Fruit fly (Drosophila melanogaster) whole organism, embryonic: Measurements from ENCODE around the gene Nubp1.
A peak's percentile ranks its signal among the peaks of the same experiment; 100 is the strongest.

Source experiments
- Blimp-1 ChIP-seq: fragments of 200-800 bp; sonication (Bioruptor generic); optimal IDR thresholded peaks from 3 replicates; lab custom pipeline; 2018; ENCODE audit warnings: missing biosample characterization, missing genetic modification characterization, mild to moderate bottlenecking, moderate library complexity, missing genetic modification reagents
- CG10654 ChIP-seq: fragments of 200-800 bp; sonication (Bioruptor generic); optimal IDR thresholded peaks from 2 replicates; lab custom pipeline; 2016; ENCODE audit warnings: missing biosample characterization, missing genetic modification characterization
- CG11696 ChIP-seq: fragments of 200-800 bp; sonication (Bioruptor generic); IDR thresholded peaks from 2 replicates; pipeline ENCODE4 v1.3.6; 2022; ENCODE audit warnings: missing biosample characterization, missing genetic modification characterization
- CG13287 ChIP-seq: fragments of 200-800 bp; sonication (Bioruptor generic); IDR thresholded peaks from 2 replicates; pipeline ENCODE4 v1.3.6; 2022; ENCODE audit warnings: missing biosample characterization, missing genetic modification characterization; ENCODE audit not compliant: partially characterized antibody
- CG13296 ChIP-seq: fragments of 200-800 bp; sonication (Bioruptor generic); optimal IDR thresholded peaks from 3 replicates; lab custom pipeline; 2018; ENCODE audit warnings: missing biosample characterization, mild to moderate bottlenecking, missing genetic modification characterization
- CG13894 ChIP-seq: fragments of 200-800 bp; sonication (Bioruptor generic); optimal IDR thresholded peaks from 3 replicates; lab custom pipeline; 2018; ENCODE audit warnings: missing biosample characterization, mild to moderate bottlenecking, missing genetic modification characterization, moderate library complexity
- CG14014 ChIP-seq: fragments of 200-800 bp; sonication (Bioruptor generic); IDR thresholded peaks from 2 replicates; pipeline ENCODE4 v1.3.6; 2022; ENCODE audit warnings: missing biosample characterization, missing genetic modification characterization
- CG1602 ChIP-seq: fragments of 200-800 bp; sonication (Bioruptor generic); optimal IDR thresholded peaks from 3 replicates; lab custom pipeline; 2016; ENCODE audit warnings: missing biosample characterization, missing genetic modification characterization
- CG17359 ChIP-seq: fragments of 200-800 bp; sonication (Bioruptor generic); optimal IDR thresholded peaks from 3 replicates; lab custom pipeline; 2018; ENCODE audit warnings: missing biosample characterization, mild to moderate bottlenecking, missing genetic modification characterization, moderate library complexity
- CG18599 ChIP-seq: fragments of 200-800 bp; sonication (Bioruptor generic); optimal IDR thresholded peaks from 3 replicates; lab custom pipeline; 2017; ENCODE audit warnings: missing biosample characterization, missing genetic modification characterization, mild to moderate bottlenecking, moderate library complexity, missing genetic modification reagents
- CG2199 ChIP-seq: fragments of 200-800 bp; sonication (Bioruptor generic); IDR thresholded peaks from 3 replicates; pipeline ENCODE4 v1.3.6; 2022; ENCODE audit warnings: missing biosample characterization, missing genetic modification characterization
- CG2678 ChIP-seq: fragments of 200-800 bp; sonication (Bioruptor generic); optimal IDR thresholded peaks from 3 replicates; lab custom pipeline; 2019; ENCODE audit warnings: missing biosample characterization, mild to moderate bottlenecking, missing genetic modification characterization, moderate library complexity
- CG2875 ChIP-seq: fragments of 200-800 bp; sonication (Bioruptor generic); optimal IDR thresholded peaks from 2 replicates; lab custom pipeline; 2017; ENCODE audit warnings: missing biosample characterization, mild to moderate bottlenecking, missing genetic modification characterization, missing genetic modification reagents
- CG2889 ChIP-seq: fragments of 200-800 bp; sonication (Bioruptor generic); IDR thresholded peaks from 3 replicates; pipeline ENCODE4 v1.3.6; 2022; ENCODE audit warnings: missing biosample characterization, missing genetic modification characterization
- CG32772 ChIP-seq: fragments of 200-800 bp; sonication (Bioruptor generic); IDR thresholded peaks from 2 replicates; pipeline ENCODE4 v1.3.6; 2022; ENCODE audit warnings: missing biosample characterization, missing genetic modification characterization
- CG34376 ChIP-seq: fragments of 200-800 bp; sonication (Bioruptor generic); optimal IDR thresholded peaks from 2 replicates; lab custom pipeline; 2018; ENCODE audit warnings: missing biosample characterization, mild to moderate bottlenecking, missing genetic modification characterization
- CG34422 ChIP-seq: fragments of 200-800 bp; sonication (Bioruptor generic); IDR thresholded peaks from 3 replicates; pipeline ENCODE4 v1.3.6; 2022; ENCODE audit warnings: missing biosample characterization, missing genetic modification characterization
- CG4360 ChIP-seq: fragments of 200-800 bp; sonication (Bioruptor generic); IDR thresholded peaks from 2 replicates; pipeline ENCODE4 v1.3.6; 2022; ENCODE audit warnings: missing biosample characterization, missing genetic modification characterization
- CG4730 ChIP-seq: fragments of 200-800 bp; sonication (Bioruptor generic); IDR thresholded peaks from 2 replicates; pipeline ENCODE4 v1.3.6; 2022; ENCODE audit warnings: missing biosample characterization, missing genetic modification characterization
- CG6654 ChIP-seq: fragments of 200-800 bp; sonication (Bioruptor generic); optimal IDR thresholded peaks from 2 replicates; lab custom pipeline; 2017; ENCODE audit warnings: missing biosample characterization, mild to moderate bottlenecking, missing genetic modification characterization
- Dip2 ChIP-seq: fragments of 200-800 bp; sonication (Bioruptor generic); IDR thresholded peaks from 2 replicates; pipeline ENCODE4 v1.3.6; 2022; ENCODE audit warnings: missing biosample characterization, missing genetic modification characterization
- Doc3 ChIP-seq: fragments of 200-800 bp; sonication (Bioruptor generic); IDR thresholded peaks from 3 replicates; pipeline ENCODE4 v1.3.6; 2022; ENCODE audit warnings: missing biosample characterization, missing genetic modification characterization; ENCODE audit not compliant: partially characterized antibody
- Ets65A ChIP-seq: fragments of 200-800 bp; sonication (Bioruptor generic); peaks from one replicate; lab custom pipeline; 2016; ENCODE audit warnings: missing biosample characterization, missing genetic modification characterization
- Fer1 ChIP-seq: fragments of 200-800 bp; sonication (Bioruptor generic); optimal IDR thresholded peaks from 2 replicates; lab custom pipeline; 2017; ENCODE audit warnings: missing biosample characterization, mild to moderate bottlenecking, missing genetic modification characterization
- Fer3 ChIP-seq: fragments of 200-800 bp; sonication (Bioruptor generic); optimal IDR thresholded peaks from 2 replicates; lab custom pipeline; 2018; ENCODE audit warnings: missing biosample characterization, mild to moderate bottlenecking, missing genetic modification characterization, moderate library complexity
- Med ChIP-seq: fragments of 200-800 bp; sonication (Bioruptor generic); peaks from one replicate; lab custom pipeline; 2016; ENCODE audit warnings: missing biosample characterization, missing genetic modification characterization, mild to moderate bottlenecking, inconsistent platforms, moderate library complexity
- Nf-YA ChIP-seq: fragments of 200-800 bp; sonication (Bioruptor generic); IDR thresholded peaks from 2 replicates; pipeline ENCODE4 v1.3.6; 2022; ENCODE audit warnings: missing biosample characterization, missing genetic modification characterization
- Oli ChIP-seq: fragments of 200-800 bp; sonication (Bioruptor generic); optimal IDR thresholded peaks from 2 replicates; lab custom pipeline; 2018; ENCODE audit warnings: missing biosample characterization, mild to moderate bottlenecking, missing genetic modification characterization, moderate library complexity
- Opbp ChIP-seq: fragments of 200-800 bp; sonication (Bioruptor generic); IDR thresholded peaks from 3 replicates; pipeline ENCODE4 v1.3.6; 2022; ENCODE audit warnings: missing biosample characterization, missing genetic modification characterization; ENCODE audit not compliant: partially characterized antibody
- Sox100B ChIP-seq: fragments of 200-800 bp; sonication (Bioruptor generic); optimal IDR thresholded peaks from 3 replicates; lab custom pipeline; 2018; ENCODE audit warnings: missing biosample characterization, mild to moderate bottlenecking, missing genetic modification characterization
- Xrp1 ChIP-seq: fragments of 200-800 bp; sonication (Bioruptor generic); IDR thresholded peaks from 2 replicates; pipeline ENCODE4 v1.3.6; 2022; ENCODE audit warnings: missing biosample characterization, missing genetic modification characterization
- abd-A ChIP-seq: fragments of 200-800 bp; sonication (Bioruptor generic); optimal IDR thresholded peaks from 3 replicates; lab custom pipeline; 2019; ENCODE audit warnings: missing biosample characterization, mild to moderate bottlenecking, missing genetic modification characterization, moderate library complexity
- al ChIP-seq: fragments of 200-800 bp; sonication (Bioruptor generic); IDR thresholded peaks from 2 replicates; pipeline ENCODE4 v1.3.6; 2022; ENCODE audit warnings: missing biosample characterization, missing genetic modification characterization
- caup ChIP-seq: fragments of 200-800 bp; sonication (Bioruptor generic); optimal IDR thresholded peaks from 3 replicates; lab custom pipeline; 2017; ENCODE audit warnings: missing biosample characterization, mild to moderate bottlenecking, missing genetic modification characterization, moderate library complexity; ENCODE audit not compliant: severe bottlenecking
- chinmo ChIP-seq: fragments of 200-800 bp; sonication (Bioruptor generic); IDR thresholded peaks from 4 replicates; pipeline ENCODE4 v1.3.6; 2022; ENCODE audit warnings: missing biosample characterization, missing genetic modification characterization; ENCODE audit not compliant: partially characterized antibody
- fd96Cb ChIP-seq: fragments of 200-800 bp; sonication (Bioruptor generic); optimal IDR thresholded peaks from 2 replicates; lab custom pipeline; 2018; ENCODE audit warnings: missing biosample characterization, mild to moderate bottlenecking, missing genetic modification characterization, moderate library complexity
- grau ChIP-seq: fragments of 200-800 bp; optimal IDR thresholded peaks from 3 replicates; lab custom pipeline; 2019; ENCODE audit warnings: missing biosample characterization, mild to moderate bottlenecking, missing genetic modification characterization, moderate library complexity
- ind ChIP-seq: fragments of 200-800 bp; sonication (Bioruptor generic); optimal IDR thresholded peaks from 3 replicates; lab custom pipeline; 2016; ENCODE audit warnings: missing biosample characterization, missing genetic modification characterization
- nerfin-1 ChIP-seq: fragments of 200-800 bp; sonication (Bioruptor generic); optimal IDR thresholded peaks from 3 replicates; lab custom pipeline; 2019; ENCODE audit warnings: missing biosample characterization, mild to moderate bottlenecking, missing genetic modification characterization, moderate library complexity
- pan ChIP-seq, 4 experiments: fragments of >200 bp in 3 of 4; fragments of 200-800 bp in 1 of 4; sonication (Bioruptor generic) in 1 of 4; optimal IDR thresholded peaks in 3 of 4; IDR thresholded peaks in 1 of 4; 2 replicates each; pipeline versions ENCODE4 v1.3.6 to Lab custom; 2017 to 2022; ENCODE audit warnings: missing biosample characterization in 2 of 4, missing genetic modification characterization in 2 of 4, mixed read lengths in 1 of 4
- phol ChIP-seq: fragments of 200-800 bp; sonication (Bioruptor generic); optimal IDR thresholded peaks from 3 replicates; lab custom pipeline; 2018; ENCODE audit warnings: missing biosample characterization, mild to moderate bottlenecking, missing genetic modification characterization, moderate library complexity
- pros ChIP-seq: fragments of 200-800 bp; sonication (Bioruptor generic); optimal IDR thresholded peaks from 3 replicates; lab custom pipeline; 2019; ENCODE audit warnings: missing biosample characterization, mild to moderate bottlenecking, missing genetic modification characterization, moderate library complexity
- scrt ChIP-seq: fragments of 200-800 bp; sonication (Bioruptor generic); optimal IDR thresholded peaks from 2 replicates; lab custom pipeline; 2018; ENCODE audit warnings: missing biosample characterization, mild to moderate bottlenecking, missing genetic modification characterization, moderate library complexity
- sens ChIP-seq: fragments of 200-800 bp; sonication (Bioruptor generic); peaks from one replicate; lab custom pipeline; 2016; ENCODE audit warnings: missing biosample characterization, missing genetic modification characterization
- tap ChIP-seq: fragments of 200-800 bp; optimal IDR thresholded peaks from 3 replicates; lab custom pipeline; 2019; ENCODE audit warnings: missing biosample characterization, mild to moderate bottlenecking, missing genetic modification characterization, moderate library complexity
- tna ChIP-seq: fragments of 200-800 bp; sonication (Bioruptor generic); IDR thresholded peaks from 2 replicates; pipeline ENCODE4 v1.3.6; 2022; ENCODE audit warnings: missing biosample characterization, missing genetic modification characterization; ENCODE audit not compliant: partially characterized antibody
- ttk ChIP-seq: fragments of 200-800 bp; sonication (Bioruptor generic); IDR thresholded peaks from 2 replicates; pipeline ENCODE4 v2.1.2; 2022; ENCODE audit warnings: missing biosample characterization, missing genetic modification characterization
- zfh2 ChIP-seq: fragments of 200-800 bp; sonication (Bioruptor generic); optimal IDR thresholded peaks from 2 replicates; lab custom pipeline; 2016; ENCODE audit warnings: missing biosample characterization, missing genetic modification characterization

The Nubp1 gene

DNA sequence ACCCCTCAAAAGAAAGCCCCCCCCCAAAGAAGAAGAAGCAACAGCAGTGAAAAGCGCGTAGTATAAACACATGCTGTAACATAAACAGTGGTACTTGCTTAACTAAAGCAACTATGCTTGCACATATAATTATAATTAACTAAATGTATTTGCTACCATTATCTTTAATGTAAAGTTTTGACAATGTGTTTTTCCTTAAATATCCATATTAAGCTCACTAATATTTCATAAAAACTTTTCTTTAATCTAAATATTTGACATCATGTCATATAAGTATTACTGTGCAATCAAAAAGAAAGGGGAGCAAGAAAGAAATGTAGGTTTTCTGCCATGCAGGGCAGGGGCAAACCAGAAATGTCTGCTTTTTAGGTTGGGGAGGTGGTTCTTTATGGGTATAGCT is 15.6 kb upstream of the Nubp1 start (continued):
- TF ChIP-seq CG34376 (GFP tag; lab: Kevin White, UChicago) = no peak
- TF ChIP-seq tap (tag; lab: Kevin White, UChicago) = peak; percentile 54
- peak; percentile 11 for TF ChIP-seq CG10654
- TF ChIP-seq CG2678 (tag; lab: Kevin White, UChicago) = peak; percentile 70
- TF ChIP-seq Blimp-1 (GFP tag; lab: Kevin White, UChicago) = peak; percentile 56
- TF ChIP-seq Sox100B (GFP tag; lab: Kevin White, UChicago) = peak; percentile 30
- TF ChIP-seq Xrp1 = peak; percentile 39; the same call in 1 of the 2 replicates
- TF ChIP-seq CG11696 (GFP tag; lab: Robert Waterston, UW) = 0 out of 2 replicates have a peak, but pooled peaks have one; percentile 10
- peak; percentile 34 for TF ChIP-seq Fer1 (GFP tag; lab: Kevin White, UChicago)
- TF ChIP-seq Dip2 (GFP tag; lab: Robert Waterston, UW) = no peak
- no peak for TF ChIP-seq Nf-YA
- peak; percentile 67 for TF ChIP-seq abd-A (tag; lab: Kevin White, UChicago)
- TF ChIP-seq CG2889 (GFP tag; lab: Robert Waterston, UW) = no peak
- no peak for TF ChIP-seq CG14014
- no peak for TF ChIP-seq pan (optimal IDR thresholded peaks at IDR 0.05; lab: Kevin White, UChicago)
- peak in 1 of 2 experiments; percentile 63 for TF ChIP-seq pan (GFP tag; optimal IDR thresholded peaks at IDR 0.05 in 1 of 2, IDR thresholded peaks at IDR 0.05 in 1 of 2)
- TF ChIP-seq Med (GFP tag; lab: Kevin White, UChicago) = peak; percentile 3
- TF ChIP-seq CG1602 (GFP tag; lab: Kevin White, UChicago) = no peak
- TF ChIP-seq Fer3 (tag; lab: Kevin White, UChicago) = peak; percentile 44
- TF ChIP-seq phol (tag; lab: Kevin White, UChicago) = peak; percentile 51
- peak; percentile 76 for TF ChIP-seq CG13894 (tag; lab: Kevin White, UChicago)
- no peak for TF ChIP-seq CG6654
- no peak for TF ChIP-seq CG2875 (GFP tag; lab: Kevin White, UChicago)
- TF ChIP-seq CG4730 (GFP tag; lab: Robert Waterston, UW) = peak; percentile 38; the same call in 1 of the 2 replicates
- peak; percentile 16 for TF ChIP-seq fd96Cb (tag; lab: Kevin White, UChicago)
- peak; percentile 63; the same call in 1 of the 2 replicates for TF ChIP-seq CG32772 (GFP tag; lab: Robert Waterston, UW)
- TF ChIP-seq al (GFP tag; lab: Robert Waterston, UW) = no peak
- peak; percentile 30 for TF ChIP-seq CG13296 (GFP tag; lab: Kevin White, UChicago)
- TF ChIP-seq CG18599 (GFP tag; lab: Kevin White, UChicago) = peak; percentile 72
- TF ChIP-seq CG17359 (tag; lab: Kevin White, UChicago) = peak; percentile 70
- TF ChIP-seq CG34422 (GFP tag; lab: Robert Waterston, UW) = 0 out of 3 replicates have a peak, but pooled peaks have one; percentile 34
- peak; percentile 40 for TF ChIP-seq scrt
- peak; percentile 34 for TF ChIP-seq ind (GFP tag; lab: Kevin White, UChicago)
- TF ChIP-seq ttk (GFP tag; lab: Robert Waterston, UW) = peak; percentile 41
- TF ChIP-seq grau (tag; lab: Kevin White, UChicago) = peak; percentile 10
- TF ChIP-seq CG13287 (GFP tag; lab: Robert Waterston, UW) = no peak

DNA sequence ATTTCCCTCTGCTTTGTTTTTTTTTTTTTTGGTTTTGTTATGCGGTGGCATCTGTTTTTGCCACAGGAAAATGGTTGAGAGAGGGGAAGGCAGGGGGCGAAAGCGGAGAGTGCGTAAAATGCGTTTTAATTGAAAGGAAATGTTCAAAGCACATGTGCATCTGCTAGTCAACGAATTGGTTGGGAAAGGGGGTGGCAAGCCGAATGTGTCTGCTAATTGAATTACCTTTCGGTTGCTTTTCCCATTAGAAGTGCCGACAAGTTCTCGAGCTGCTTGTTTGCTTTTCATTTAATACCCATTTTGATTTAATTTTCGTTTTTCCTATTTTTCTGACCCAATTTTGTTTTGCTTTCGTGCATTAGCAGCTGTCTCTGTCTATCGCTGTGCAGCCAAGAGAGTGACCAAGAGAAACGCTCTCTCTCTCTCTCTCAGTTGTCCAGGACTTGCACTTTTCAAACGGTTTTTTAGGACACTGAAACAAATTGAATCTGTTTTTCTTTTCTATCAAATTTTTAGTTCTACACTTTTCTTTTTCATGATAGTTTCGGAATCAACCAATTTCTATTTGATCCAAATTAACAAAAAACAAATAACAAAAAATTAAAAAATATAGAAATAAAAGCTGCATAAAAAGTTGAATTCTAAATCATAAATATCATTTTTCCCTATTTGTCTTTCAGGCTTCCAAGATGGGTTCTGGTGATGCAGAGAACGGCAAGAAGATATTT is 13.7 kb upstream of the Nubp1 start:
- 0 out of 3 replicates have a peak, but pooled peaks have one; percentile 13 for TF ChIP-seq CG2199 (GFP tag; lab: Robert Waterston, UW)
- no peak for TF ChIP-seq Oli
- TF ChIP-seq Ets65A = peak; percentile 54
- peak; percentile 37 for TF ChIP-seq nerfin-1 (tag; lab: Kevin White, UChicago)
- TF ChIP-seq CG4360 (GFP tag; lab: Robert Waterston, UW) = no peak
- TF ChIP-seq chinmo (GFP tag; lab: Robert Waterston, UW) = 0 out of 4 replicates have a peak, but pooled peaks have one; percentile 8
- peak; percentile 31; the same call in 1 of the 2 replicates for TF ChIP-seq Xrp1
- no peak for TF ChIP-seq caup (GFP tag; lab: Kevin White, UChicago)
- no peak for TF ChIP-seq pros (GFP tag; lab: Kevin White, UChicago)
- TF ChIP-seq Doc3 (GFP tag; lab: Robert Waterston, UW) = no peak
- no peak for TF ChIP-seq zfh2 (GFP tag; lab: Kevin White, UChicago)
- TF ChIP-seq sens (GFP tag; lab: Kevin White, UChicago) = peak; percentile 37
- no peak for TF ChIP-seq Opbp
- TF ChIP-seq tna (GFP tag; lab: Robert Waterston, UW) = peak; percentile 26; the same call in 1 of the 2 replicates
